Worm (Caenorhabditis elegans): ENCODE data around the gene sex-1.

ce11 chrX:10168534-10168933 is 36.7 kb downstream of the sex-1 start:
- TF ChIP-seq ama-1 (optimal IDR thresholded peaks at IDR 0.05): no peak
- TF ChIP-seq sea-1 (GFP tag; conservative IDR thresholded peaks at IDR 0.05): no peak
- no peak for TF ChIP-seq hnd-1 (tag; optimal IDR thresholded peaks at IDR 0.05)
- no peak for TF ChIP-seq hmbx-1 (tag; optimal IDR thresholded peaks at IDR 0.05)
- no peak for TF ChIP-seq tra-4 (tag; optimal IDR thresholded peaks at IDR 0.05)
- TF ChIP-seq ceh-36 (tag; optimal IDR thresholded peaks at IDR 0.05): no peak
- no peak for TF ChIP-seq flt-1 (GFP tag; IDR thresholded peaks at IDR 0.05)
- no peak for TF ChIP-seq scrt-1 (GFP tag; IDR thresholded peaks at IDR 0.05)
